Worm (Caenorhabditis elegans) whole organism, L4/young adult: ENCODE data around the gene clec-221.

Experiments
- dao-5 ChIP-seq: sonication (generic microtip); optimal IDR thresholded peaks from 2 replicates; lab custom pipeline; 2016; ENCODE audit warnings: missing genotype, missing genetic modification characterization, moderate library complexity, missing compliant biosample characterization
- him-1 ChIP-seq: sonication (generic microtip); optimal IDR thresholded peaks from 2 replicates; lab custom pipeline; 2016; ENCODE audit warnings: missing genotype, missing genetic modification reagents, missing genetic modification characterization, missing compliant biosample characterization

- TF ChIP-seq dao-5 (no peak), him-1 (tag; lab: Kevin White, UChicago) (no peak)
Measured at ce11 chrV:10936681-10937080, 17.6 kb downstream of the clec-221 start, which contains the start of gene F17C11.12.
